Worm (Caenorhabditis elegans): Measurements from ENCODE around the gene C33D9.3.

Gene C33D9.3

ce11 chrIV:8815162-8815561 is 22.5 kb upstream of the C33D9.3 start:
- TF ChIP-seq Y116A8C.19 (tag; optimal IDR thresholded peaks at IDR 0.05; ENCODE audit: borderline replicate concordance), result no peak
- no peak for TF ChIP-seq nhr-28 (tag; optimal IDR thresholded peaks at IDR 0.05)
- TF ChIP-seq lin-15B (tag; optimal IDR thresholded peaks at IDR 0.05), result no peak
- peak; percentile 63 for TF ChIP-seq blmp-1 (tag; optimal IDR thresholded peaks at IDR 0.05)
- TF ChIP-seq elt-3 (tag; optimal IDR thresholded peaks at IDR 0.05), result peak in 4 of 6 experiments; percentile 17 to 84 (median 32)
- peak; percentile 59 for TF ChIP-seq nhr-20 (tag; optimal IDR thresholded peaks at IDR 0.05)
- no peak for TF ChIP-seq fos-1 (tag; optimal IDR thresholded peaks at IDR 0.05)
- TF ChIP-seq mdl-1 (tag; optimal IDR thresholded peaks at IDR 0.05), result no peak
- peak in 1 of 2 experiments; percentile 18 for TF ChIP-seq lin-35 (GFP tag; optimal IDR thresholded peaks at IDR 0.05)
- TF ChIP-seq lin-14 (GFP tag; optimal IDR thresholded peaks at IDR 0.05), result peak; percentile 64
- TF ChIP-seq nhr-85 (tag), result peak; percentile 84
- TF ChIP-seq zip-4 (GFP tag; optimal IDR thresholded peaks at IDR 0.05), result no peak
- peak; percentile 13 for TF ChIP-seq nhr-90 (tag; optimal IDR thresholded peaks at IDR 0.05; ENCODE audit: poor library complexity)
- TF ChIP-seq lsy-2 (tag; optimal IDR thresholded peaks at IDR 0.05), result peak in 1 of 2 experiments; percentile 31
- no peak for TF ChIP-seq zag-1 (tag; optimal IDR thresholded peaks at IDR 0.05)
- TF ChIP-seq F16B12.6 (tag; optimal IDR thresholded peaks at IDR 0.05), result no peak
- TF ChIP-seq aly-2 (tag; optimal IDR thresholded peaks at IDR 0.05), result no peak
- no peak for TF ChIP-seq sox-4 (tag; optimal IDR thresholded peaks at IDR 0.05)
- no peak for TF ChIP-seq mef-2 (tag; optimal IDR thresholded peaks at IDR 0.05)
- no peak for TF ChIP-seq alr-1 (tag; optimal IDR thresholded peaks at IDR 0.05; ENCODE audit: borderline replicate concordance)
- no peak for TF ChIP-seq tlp-1 (tag; optimal IDR thresholded peaks at IDR 0.05)
- TF ChIP-seq ces-1 (GFP tag; optimal IDR thresholded peaks at IDR 0.05), result no peak
- no peak for TF ChIP-seq elt-2 (tag; optimal IDR thresholded peaks at IDR 0.05)
- no peak for TF ChIP-seq ceh-63 (GFP tag; optimal IDR thresholded peaks at IDR 0.05)
- TF ChIP-seq nhr-71 (tag; optimal IDR thresholded peaks at IDR 0.05), result peak; percentile 41
- no peak for TF ChIP-seq ets-5 (GFP tag; IDR thresholded peaks at IDR 0.05)
- TF ChIP-seq C04F5.9 (tag; optimal IDR thresholded peaks at IDR 0.05), result no peak
- no peak for TF ChIP-seq lin-39 (tag; optimal IDR thresholded peaks at IDR 0.05)
- TF ChIP-seq ama-1 (optimal IDR thresholded peaks at IDR 0.05), result no peak
- TF ChIP-seq unc-30 (tag; optimal IDR thresholded peaks at IDR 0.05), result no peak
- peak; percentile 51 for TF ChIP-seq snu-23 (GFP tag; optimal IDR thresholded peaks at IDR 0.05)
- TF ChIP-seq efl-3 (GFP tag; optimal IDR thresholded peaks at IDR 0.05), result no peak
- TF ChIP-seq sup-37 (GFP tag; optimal IDR thresholded peaks at IDR 0.05), result no peak

- peak; percentile 56 for TF ChIP-seq rnt-1 (tag; optimal IDR thresholded peaks at IDR 0.05)
- peak; percentile 16 for TF ChIP-seq lin-39 (tag; optimal IDR thresholded peaks at IDR 0.05)
- peak; percentile 60 for TF ChIP-seq lin-14 (GFP tag; optimal IDR thresholded peaks at IDR 0.05)
- peak; percentile 15 to 18 for TF ChIP-seq efl-1 (optimal IDR thresholded peaks at IDR 0.05)
- TF ChIP-seq efl-1 (GFP tag; optimal IDR thresholded peaks at IDR 0.05 in 1 of 2), result peak in 1 of 2 experiments; percentile 52
- TF ChIP-seq sup-37 (GFP tag; optimal IDR thresholded peaks at IDR 0.05), result no peak
- no peak for TF ChIP-seq mab-9 (GFP tag; IDR thresholded peaks at IDR 0.05)
- TF ChIP-seq snu-23 (GFP tag; optimal IDR thresholded peaks at IDR 0.05), result peak; percentile 12
- TF ChIP-seq lsy-2 (tag; optimal IDR thresholded peaks at IDR 0.05), result peak; percentile 0 to 57
- TF ChIP-seq swsn-7 (tag; optimal IDR thresholded peaks at IDR 0.05), result no peak
- peak; percentile 66 for TF ChIP-seq nhr-71 (tag; optimal IDR thresholded peaks at IDR 0.05)
- no peak for TF ChIP-seq pax-3 (tag; optimal IDR thresholded peaks at IDR 0.05)
- TF ChIP-seq zag-1 (tag; optimal IDR thresholded peaks at IDR 0.05), result no peak
- TF ChIP-seq ets-5 (GFP tag; IDR thresholded peaks at IDR 0.05), result no peak
- no peak for TF ChIP-seq zip-4 (GFP tag; optimal IDR thresholded peaks at IDR 0.05)
- no peak for TF ChIP-seq elt-2 (tag; optimal IDR thresholded peaks at IDR 0.05)
- TF ChIP-seq nhr-76 (tag; optimal IDR thresholded peaks at IDR 0.05), result no peak
- peak; percentile 42 for TF ChIP-seq nhr-19 (GFP tag; conservative IDR thresholded peaks at IDR 0.05)
- TF ChIP-seq unc-98 (GFP tag; IDR thresholded peaks at IDR 0.05), result no peak
- no peak for TF ChIP-seq xbp-1 (tag; optimal IDR thresholded peaks at IDR 0.05)
- TF ChIP-seq lir-3 (tag; optimal IDR thresholded peaks at IDR 0.05; ENCODE audit: poor library complexity), result peak; percentile 27
- no peak for TF ChIP-seq mep-1 (tag; optimal IDR thresholded peaks at IDR 0.05)
- no peak for TF ChIP-seq hlh-4 (tag; optimal IDR thresholded peaks at IDR 0.05)
- no peak for TF ChIP-seq nhr-28 (tag; optimal IDR thresholded peaks at IDR 0.05)
- no peak for TF ChIP-seq Y116A8C.19 (tag; optimal IDR thresholded peaks at IDR 0.05; ENCODE audit: borderline replicate concordance)
Measured at ce11 chrIV:8813614-8814013, 20.9 kb upstream of the C33D9.3 start, which contains the start of gene exc-5. Gene exc-5 (minus strand): TSS chrIV:8813670.
